Fruit fly (Drosophila melanogaster) whole organism, embryonic: ENCODE results near the gene mus101.

Experiments used
- BtbVII ChIP-seq: fragments of 200-800 bp; sonication (Bioruptor generic); optimal IDR thresholded peaks from 3 replicates; lab custom pipeline; 2017; ENCODE audit warnings: missing biosample characterization, mild to moderate bottlenecking, missing genetic modification characterization
- CG10565 ChIP-seq: fragments of 200-800 bp; sonication (Bioruptor generic); optimal IDR thresholded peaks from 3 replicates; lab custom pipeline; 2016; ENCODE audit warnings: missing biosample characterization, mild to moderate bottlenecking, missing genetic modification characterization
- CG10959 ChIP-seq: fragments of 200-800 bp; sonication (Bioruptor generic); IDR thresholded peaks from 2 replicates; pipeline ENCODE4 v1.3.6; 2022; ENCODE audit warnings: missing biosample characterization, missing genetic modification characterization
- CG10979 ChIP-seq: fragments of 200-800 bp; sonication (Bioruptor generic); optimal IDR thresholded peaks from 2 replicates; lab custom pipeline; 2018; ENCODE audit warnings: missing biosample characterization, mild to moderate bottlenecking, missing genetic modification characterization, moderate library complexity
- CG11093 ChIP-seq: fragments of 200-800 bp; sonication (Bioruptor generic); IDR thresholded peaks from 3 replicates; pipeline ENCODE4 v1.3.6; 2022; ENCODE audit warnings: missing biosample characterization, missing genetic modification characterization
- CG12071 ChIP-seq: fragments of 200-800 bp; sonication (Bioruptor generic); optimal IDR thresholded peaks from 3 replicates; lab custom pipeline; 2018; ENCODE audit warnings: missing biosample characterization, mild to moderate bottlenecking, missing genetic modification characterization
- CG1233 ChIP-seq: fragments of 200-800 bp; sonication (Bioruptor generic); optimal IDR thresholded peaks from 4 replicates; lab custom pipeline; 2018; ENCODE audit warnings: missing biosample characterization, mild to moderate bottlenecking, missing genetic modification characterization
- CG14710 ChIP-seq: fragments of 200-800 bp; sonication (Bioruptor generic); optimal IDR thresholded peaks from 3 replicates; lab custom pipeline; 2019; ENCODE audit warnings: missing biosample characterization, mild to moderate bottlenecking, missing genetic modification characterization, moderate library complexity
- CG15269 ChIP-seq: fragments of 200-800 bp; sonication (Bioruptor generic); optimal IDR thresholded peaks from 2 replicates; lab custom pipeline; 2018; ENCODE audit warnings: missing biosample characterization, mild to moderate bottlenecking, missing genetic modification characterization, moderate library complexity
- CG1529 ChIP-seq: fragments of 200-800 bp; sonication (Bioruptor generic); optimal IDR thresholded peaks from 3 replicates; lab custom pipeline; 2018; ENCODE audit warnings: missing biosample characterization, missing genetic modification characterization
- CG15601 ChIP-seq: fragments of 200-800 bp; sonication (Bioruptor generic); optimal IDR thresholded peaks from 3 replicates; lab custom pipeline; 2019; ENCODE audit warnings: missing biosample characterization, mild to moderate bottlenecking, missing genetic modification characterization, moderate library complexity
- CG16863 ChIP-seq: fragments of 200-800 bp; sonication (Bioruptor generic); optimal IDR thresholded peaks from 3 replicates; lab custom pipeline; 2016; ENCODE audit warnings: missing biosample characterization, missing genetic modification characterization
- CG17359 ChIP-seq: fragments of 200-800 bp; sonication (Bioruptor generic); optimal IDR thresholded peaks from 3 replicates; lab custom pipeline; 2018; ENCODE audit warnings: missing biosample characterization, mild to moderate bottlenecking, missing genetic modification characterization, moderate library complexity
- CG18599 ChIP-seq: fragments of 200-800 bp; sonication (Bioruptor generic); optimal IDR thresholded peaks from 3 replicates; lab custom pipeline; 2017; ENCODE audit warnings: missing biosample characterization, missing genetic modification characterization, mild to moderate bottlenecking, moderate library complexity, missing genetic modification reagents
- CG18619 ChIP-seq: fragments of 200-800 bp; sonication (Bioruptor generic); optimal IDR thresholded peaks from 3 replicates; lab custom pipeline; 2017; ENCODE audit warnings: missing biosample characterization, mild to moderate bottlenecking, missing genetic modification characterization
- CG3281 ChIP-seq: fragments of 200-800 bp; sonication (Bioruptor generic); optimal IDR thresholded peaks from 3 replicates; lab custom pipeline; 2017; ENCODE audit warnings: missing biosample characterization, mild to moderate bottlenecking, missing genetic modification characterization
- CG34422 ChIP-seq: fragments of 200-800 bp; sonication (Bioruptor generic); IDR thresholded peaks from 3 replicates; pipeline ENCODE4 v1.3.6; 2022; ENCODE audit warnings: missing biosample characterization, missing genetic modification characterization
- CG42726 ChIP-seq: fragments of 200-800 bp; sonication (Bioruptor generic); IDR thresholded peaks from 2 replicates; pipeline ENCODE4 v1.3.6; 2022; ENCODE audit warnings: missing biosample characterization, missing genetic modification characterization; ENCODE audit not compliant: partially characterized antibody
- CG4404 ChIP-seq: fragments of 200-800 bp; sonication (Bioruptor generic); IDR thresholded peaks from 2 replicates; pipeline ENCODE4 v1.3.6; 2022; ENCODE audit warnings: missing biosample characterization, missing genetic modification characterization
- CG6654 ChIP-seq: fragments of 200-800 bp; sonication (Bioruptor generic); optimal IDR thresholded peaks from 2 replicates; lab custom pipeline; 2017; ENCODE audit warnings: missing biosample characterization, mild to moderate bottlenecking, missing genetic modification characterization
- CG7745 ChIP-seq: fragments of 200-800 bp; sonication (Bioruptor generic); optimal IDR thresholded peaks from 2 replicates; lab custom pipeline; 2018; ENCODE audit warnings: missing biosample characterization, mild to moderate bottlenecking, missing genetic modification characterization, moderate library complexity
- CG7839 ChIP-seq: fragments of 200-800 bp; sonication (Bioruptor generic); optimal IDR thresholded peaks from 3 replicates; lab custom pipeline; 2018; ENCODE audit warnings: missing biosample characterization, mild to moderate bottlenecking, missing genetic modification characterization, moderate library complexity
- CG8944 ChIP-seq: fragments of 200-800 bp; sonication (Bioruptor generic); optimal IDR thresholded peaks from 3 replicates; lab custom pipeline; 2016; ENCODE audit warnings: missing biosample characterization, missing genetic modification characterization
- CG9437 ChIP-seq: fragments of 200-800 bp; sonication (Bioruptor generic); optimal IDR thresholded peaks from 2 replicates; lab custom pipeline; 2018; ENCODE audit warnings: missing biosample characterization, mild to moderate bottlenecking, missing genetic modification characterization
- D19A ChIP-seq: fragments of 200-800 bp; optimal IDR thresholded peaks from 3 replicates; lab custom pipeline; 2019; ENCODE audit warnings: missing biosample characterization, mild to moderate bottlenecking, missing genetic modification characterization, moderate library complexity
- Dip3 ChIP-seq: fragments of 200-800 bp; sonication (Bioruptor generic); optimal IDR thresholded peaks from 3 replicates; lab custom pipeline; 2016; ENCODE audit warnings: missing biosample characterization, missing genetic modification characterization
- Gsc ChIP-seq: fragments of 200-800 bp; sonication (Bioruptor generic); IDR thresholded peaks from 2 replicates; pipeline ENCODE4 v1.3.6; 2022; ENCODE audit warnings: missing biosample characterization, missing genetic modification characterization
- Hand ChIP-seq: fragments of 200-800 bp; sonication (Bioruptor generic); optimal IDR thresholded peaks from 2 replicates; lab custom pipeline; 2017; ENCODE audit warnings: mild to moderate bottlenecking, missing biosample characterization, missing genetic modification reagents, missing genetic modification characterization
- Hmx ChIP-seq: fragments of 200-800 bp; sonication (Bioruptor generic); optimal IDR thresholded peaks from 2 replicates; lab custom pipeline; 2016; ENCODE audit warnings: missing biosample characterization, missing genetic modification characterization
- Hr78 ChIP-seq, 2 experiments: fragments of 200-800 bp in 1 of 2; fragments of >200 bp in 1 of 2; sonication (Bioruptor generic) in 1 of 2; optimal IDR thresholded peaks; 2 replicates each; lab custom pipeline; 2017 to 2019; ENCODE audit warnings: missing biosample characterization in 2 of 2, missing genetic modification characterization in 2 of 2, mild to moderate bottlenecking in 1 of 2, moderate library complexity in 1 of 2
- MTF-1 ChIP-seq: fragments of 200-800 bp; sonication (Bioruptor generic); optimal IDR thresholded peaks from 2 replicates; lab custom pipeline; 2018; ENCODE audit warnings: missing biosample characterization, mild to moderate bottlenecking, missing genetic modification characterization, borderline replicate concordance
- PHDP ChIP-seq: fragments of 200-800 bp; sonication (Bioruptor generic); optimal IDR thresholded peaks from 3 replicates; lab custom pipeline; 2018; ENCODE audit warnings: missing biosample characterization, mild to moderate bottlenecking, missing genetic modification characterization, moderate library complexity
- Rfx ChIP-seq: fragments of 200-800 bp; sonication (Bioruptor generic); IDR thresholded peaks from 2 replicates; pipeline ENCODE4 v1.3.6; 2022; ENCODE audit warnings: missing biosample characterization, missing genetic modification characterization
- Six4 ChIP-seq: fragments of 200-800 bp; sonication (Bioruptor generic); optimal IDR thresholded peaks from 2 replicates; lab custom pipeline; 2016; ENCODE audit warnings: missing biosample characterization, missing genetic modification characterization
- Sox102F ChIP-seq: fragments of 200-800 bp; sonication (Bioruptor generic); optimal IDR thresholded peaks from 2 replicates; lab custom pipeline; 2018; ENCODE audit warnings: missing biosample characterization, mild to moderate bottlenecking, missing genetic modification characterization, moderate library complexity
- Xbp1 ChIP-seq: fragments of 200-800 bp; sonication (Bioruptor generic); optimal IDR thresholded peaks from 3 replicates; lab custom pipeline; 2016; ENCODE audit warnings: missing biosample characterization, mild to moderate bottlenecking, missing genetic modification characterization
- Xrp1 ChIP-seq: fragments of 200-800 bp; sonication (Bioruptor generic); IDR thresholded peaks from 2 replicates; pipeline ENCODE4 v1.3.6; 2022; ENCODE audit warnings: missing biosample characterization, missing genetic modification characterization
- al ChIP-seq: fragments of 200-800 bp; sonication (Bioruptor generic); IDR thresholded peaks from 2 replicates; pipeline ENCODE4 v1.3.6; 2022; ENCODE audit warnings: missing biosample characterization, missing genetic modification characterization
- dan ChIP-seq: fragments of 200-800 bp; sonication (Bioruptor generic); IDR thresholded peaks from 2 replicates; pipeline ENCODE4 v1.3.6; 2022; ENCODE audit warnings: missing biosample characterization, missing genetic modification characterization
- danr ChIP-seq: fragments of 200-800 bp; sonication (Bioruptor generic); IDR thresholded peaks from 2 replicates; pipeline ENCODE4 v1.3.6; 2022; ENCODE audit warnings: missing biosample characterization, missing genetic modification characterization
- dmrt99B ChIP-seq: fragments of 200-800 bp; sonication (Bioruptor generic); optimal IDR thresholded peaks from 2 replicates; lab custom pipeline; 2018; ENCODE audit warnings: missing biosample characterization, mild to moderate bottlenecking, missing genetic modification characterization, moderate library complexity
- grau ChIP-seq: fragments of 200-800 bp; optimal IDR thresholded peaks from 3 replicates; lab custom pipeline; 2019; ENCODE audit warnings: missing biosample characterization, mild to moderate bottlenecking, missing genetic modification characterization, moderate library complexity
- hb ChIP-seq: fragments of 200-800 bp; sonication (Bioruptor generic); IDR thresholded peaks from 3 replicates; pipeline ENCODE4 v1.3.6; 2022; ENCODE audit warnings: missing biosample characterization, missing genetic modification characterization; ENCODE audit not compliant: partially characterized antibody
- ind ChIP-seq: fragments of 200-800 bp; sonication (Bioruptor generic); optimal IDR thresholded peaks from 3 replicates; lab custom pipeline; 2016; ENCODE audit warnings: missing biosample characterization, missing genetic modification characterization
- jing ChIP-seq: fragments of 200-800 bp; sonication (Bioruptor generic); optimal IDR thresholded peaks from 2 replicates; lab custom pipeline; 2018; ENCODE audit warnings: missing biosample characterization, mild to moderate bottlenecking, missing genetic modification characterization
- mld ChIP-seq: fragments of 200-800 bp; sonication (Bioruptor generic); IDR thresholded peaks from 3 replicates; pipeline ENCODE4 v1.3.6; 2022; ENCODE audit warnings: missing biosample characterization, missing genetic modification characterization; ENCODE audit not compliant: partially characterized antibody
- nerfin-1 ChIP-seq: fragments of 200-800 bp; sonication (Bioruptor generic); optimal IDR thresholded peaks from 3 replicates; lab custom pipeline; 2019; ENCODE audit warnings: missing biosample characterization, mild to moderate bottlenecking, missing genetic modification characterization, moderate library complexity
- phol ChIP-seq: fragments of 200-800 bp; sonication (Bioruptor generic); optimal IDR thresholded peaks from 3 replicates; lab custom pipeline; 2018; ENCODE audit warnings: missing biosample characterization, mild to moderate bottlenecking, missing genetic modification characterization, moderate library complexity
- sens ChIP-seq: fragments of 200-800 bp; sonication (Bioruptor generic); peaks from one replicate; lab custom pipeline; 2016; ENCODE audit warnings: missing biosample characterization, missing genetic modification characterization

mus101 gene

DNA sequence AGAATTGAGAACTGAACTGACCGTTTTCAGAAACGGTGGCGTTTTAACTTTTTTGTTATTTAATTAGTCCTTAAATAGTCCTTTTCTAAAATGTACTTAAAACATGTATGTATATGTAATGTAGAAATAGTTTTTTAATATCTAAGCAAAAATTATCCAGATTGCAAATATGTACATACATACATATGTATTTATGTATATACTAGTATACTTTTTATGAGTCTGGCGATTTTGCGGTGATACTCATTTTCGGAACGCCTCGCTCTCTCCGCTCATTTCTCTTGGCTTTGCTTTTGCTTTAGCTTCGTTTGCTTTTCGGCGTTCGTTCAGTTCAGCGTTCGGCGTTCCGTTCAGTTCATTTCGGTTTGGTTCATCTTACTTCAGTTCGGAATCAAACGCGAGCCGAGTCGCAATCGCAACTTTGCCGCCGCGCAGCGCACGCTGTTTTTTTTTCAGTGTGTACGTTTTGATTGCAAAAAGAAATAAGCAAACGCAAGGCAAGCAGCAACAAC is 40.4 kb downstream of the mus101 start, which contains the start of gene rdgB (continued):
- TF ChIP-seq danr (GFP tag; lab: Robert Waterston, UW) (peak; percentile 36; the same call in 1 of the 2 replicates), CG11093 (GFP tag; lab: Robert Waterston, UW) (peak; percentile 60; the same call in 2 of the 3 replicates), CG14710 (tag; lab: Kevin White, UChicago) (peak; percentile 70), Six4 (GFP tag; lab: Kevin White, UChicago) (peak; percentile 51), Hmx (GFP tag; lab: Kevin White, UChicago) (peak; percentile 44), CG12071 (GFP tag; lab: Kevin White, UChicago) (peak; percentile 23), CG1529 (peak; percentile 82), Xbp1 (GFP tag; lab: Kevin White, UChicago) (peak; percentile 81), CG15269 (tag; lab: Kevin White, UChicago) (peak; percentile 84), CG17359 (tag; lab: Kevin White, UChicago) (peak; percentile 80), BtbVII (GFP tag; lab: Kevin White, UChicago) (peak; percentile 46), CG4404 (GFP tag; lab: Robert Waterston, UW) (peak; percentile 43), Gsc (GFP tag; lab: Robert Waterston, UW) (0 out of 2 replicates have a peak, but pooled peaks have one; percentile 29), CG7745 (tag; lab: Kevin White, UChicago) (no peak), CG6654 (GFP tag; lab: Kevin White, UChicago) (peak; percentile 50), CG10959 (no peak), Xrp1 (GFP tag; lab: Robert Waterston, UW) (peak; percentile 63), CG9437 (GFP tag; lab: Kevin White, UChicago) (peak; percentile 76), nerfin-1 (peak; percentile 73), grau (tag; lab: Kevin White, UChicago) (peak; percentile 86), CG3281 (peak; percentile 75), CG10979 (tag; lab: Kevin White, UChicago) (peak; percentile 81), sens (GFP tag; lab: Kevin White, UChicago) (peak; percentile 65), al (GFP tag; lab: Robert Waterston, UW) (peak; percentile 64), ind (peak; percentile 76), CG8944 (GFP tag; lab: Kevin White, UChicago) (no peak), Rfx (GFP tag; lab: Robert Waterston, UW) (peak; percentile 83), dan (GFP tag; lab: Robert Waterston, UW) (no peak), CG18619 (GFP tag; lab: Kevin White, UChicago) (peak; percentile 83), CG18599 (GFP tag; lab: Kevin White, UChicago) (peak; percentile 87), Hr78 (GFP tag; optimal IDR thresholded peaks at IDR 0.05; lab: Kevin White, UChicago) (no peak), phol (tag; lab: Kevin White, UChicago) (peak; percentile 90), MTF-1 (peak; percentile 7), CG16863 (GFP tag; lab: Kevin White, UChicago) (peak; percentile 7), D19A (tag; lab: Kevin White, UChicago) (peak; percentile 60), Sox102F (peak; percentile 84), mld (GFP tag; lab: Robert Waterston, UW) (no peak), PHDP (tag; lab: Kevin White, UChicago) (peak; percentile 78), CG1233 (GFP tag; lab: Kevin White, UChicago) (peak; percentile 67), CG15601 (tag; lab: Kevin White, UChicago) (peak; percentile 78), Hand (GFP tag; lab: Kevin White, UChicago) (peak; percentile 25), jing (GFP tag; lab: Kevin White, UChicago) (peak; percentile 7), Dip3 (GFP tag; lab: Kevin White, UChicago) (peak; percentile 42), dmrt99B (tag; lab: Kevin White, UChicago) (peak; percentile 91), CG34422 (GFP tag; lab: Robert Waterston, UW) (peak; percentile 38; the same call in 1 of the 3 replicates), hb (GFP tag; lab: Robert Waterston, UW) (no peak), CG7839 (peak; percentile 90), CG42726 (GFP tag; lab: Robert Waterston, UW) (no peak), CG10565 (GFP tag; lab: Kevin White, UChicago) (no peak)
